Worm (Caenorhabditis elegans): ENCODE measurements around the gene D2023.3.

DNA sequence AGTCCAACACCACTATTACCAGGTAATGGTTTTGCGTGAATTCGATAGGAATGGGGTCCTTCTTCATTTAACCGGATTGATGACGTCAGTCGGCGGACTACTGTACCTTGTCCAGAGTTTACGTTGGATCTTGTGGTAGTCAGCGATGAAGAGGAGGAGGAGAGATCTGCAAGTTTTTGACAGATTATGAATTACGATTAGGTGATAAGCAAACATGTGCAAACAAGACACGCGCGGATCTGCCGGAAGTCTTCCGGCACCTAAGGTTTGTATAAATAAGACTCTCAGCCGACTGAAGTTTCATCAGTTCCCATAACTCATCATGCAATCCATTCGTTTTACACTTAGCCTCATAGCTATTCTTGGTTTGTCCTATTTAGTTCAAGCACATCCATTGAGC, 27.4 kb upstream of the D2023.3 start, which contains the start of gene idpb-5:
- TF ChIP-seq skn-1 (tag; optimal IDR thresholded peaks at IDR 0.05) (no peak), lin-13 (GFP tag; optimal IDR thresholded peaks at IDR 0.05) (no peak), fkh-10 (GFP tag; optimal IDR thresholded peaks at IDR 0.05) (no peak), lin-39 (tag; optimal IDR thresholded peaks at IDR 0.05) (no peak), T26A8.4 (GFP tag; IDR thresholded peaks at IDR 0.05) (no peak), ceh-28 (tag; optimal IDR thresholded peaks at IDR 0.05) (no peak)

Measured in whole organism, L4 larva.